Fruit fly (Drosophila melanogaster) whole organism, wandering third instar larva: Measurements from ENCODE around the gene CG1074.

Experiments
- h ChIP-seq: fragments of 200-800 bp; sonication (Bioruptor generic); optimal IDR thresholded peaks from 3 replicates; lab custom pipeline; 2016; ENCODE audit warnings: missing biosample characterization, mild to moderate bottlenecking, missing genetic modification characterization
- pan ChIP-seq: fragments of >200 bp; optimal IDR thresholded peaks from 2 replicates; lab custom pipeline; 2017
- psq ChIP-seq: fragments of 200-800 bp; sonication (Bioruptor generic); optimal IDR thresholded peaks from 3 replicates; lab custom pipeline; 2017; ENCODE audit warnings: missing biosample characterization, mild to moderate bottlenecking, missing genetic modification characterization, moderate library complexity

- TF ChIP-seq psq (GFP tag; lab: Kevin White, UChicago) (peak; percentile 35), pan (no peak), h (peak; percentile 73)
Measured at dm6 chr3R:4403706-4404392, 29.9 kb upstream of the CG1074 start.
